Worm (Caenorhabditis elegans) whole organism, young adult: ENCODE data around the gene ZK1307.9.

Experiments used
- C17E4.6 ChIP-seq: fragments of 200-800 bp; sonication (Bioruptor generic); IDR thresholded peaks from 2 replicates; pipeline ENCODE4 v1.3.6; 2022; ENCODE audit warnings: missing genetic modification reagents, missing genetic modification characterization, missing compliant biosample characterization
- F23B12.7 ChIP-seq: sonication (generic microtip); optimal IDR thresholded peaks from 2 replicates; lab custom pipeline; 2017; ENCODE audit warnings: missing genetic modification characterization, mild to moderate bottlenecking, missing compliant biosample characterization, antibody characterized with exemption, moderate library complexity; ENCODE audit not compliant: insufficient read depth
- F37B4.10 ChIP-seq: fragments of 200-800 bp; sonication (Bioruptor generic); IDR thresholded peaks from 2 replicates; pipeline ENCODE4 v1.3.6; 2022; ENCODE audit warnings: missing genetic modification characterization, missing compliant biosample characterization
- F52B5.7 ChIP-seq: sonication (generic microtip); optimal IDR thresholded peaks from 2 replicates; lab custom pipeline; 2016; ENCODE audit warnings: mild to moderate bottlenecking, missing genetic modification characterization, missing compliant biosample characterization
- K12H6.12 ChIP-seq: fragments of 200-800 bp; sonication (Bioruptor generic); optimal IDR thresholded peaks from 2 replicates; lab custom pipeline; 2018; ENCODE audit warnings: mild to moderate bottlenecking, missing genetic modification characterization, missing compliant biosample characterization
- Y79H2A.3 ChIP-seq: fragments of 200-800 bp; sonication (Bioruptor generic); conservative IDR thresholded peaks from 2 replicates; pipeline ENCODE4 v1.3.6; 2022; ENCODE audit warnings: missing genetic modification reagents, missing genetic modification characterization, missing compliant biosample characterization
- Y95B8A.8 ChIP-seq: fragments of 200-800 bp; sonication (Bioruptor generic); IDR thresholded peaks from 2 replicates; pipeline ENCODE4 v1.3.6; 2022; ENCODE audit warnings: missing genetic modification reagents, missing genetic modification characterization, missing compliant biosample characterization
- ama-1 ChIP-seq, 3 experiments: fragments of 150-350 bp in 1 of 3; sonication (generic microtip) in 2 of 3; optimal IDR thresholded peaks; 2 replicates each; lab custom pipeline; 2014 to 2018; ENCODE audit warnings: missing biosample characterization in 2 of 3, missing genetic modification characterization in 2 of 3, missing genetic modification reagents in 2 of 3
- aptf-2 ChIP-seq: fragments of 200-800 bp; sonication (Bioruptor generic); conservative IDR thresholded peaks from 2 replicates; pipeline ENCODE4 v1.3.6; 2022; ENCODE audit warnings: missing genetic modification reagents, missing genetic modification characterization, missing compliant biosample characterization
- atf-7 ChIP-seq: sonication (generic microtip); optimal IDR thresholded peaks from 2 replicates; lab custom pipeline; 2017; ENCODE audit warnings: mild to moderate bottlenecking, missing genetic modification characterization, missing compliant biosample characterization
- attf-3 ChIP-seq: fragments of 200-800 bp; sonication (Bioruptor generic); conservative IDR thresholded peaks from 2 replicates; pipeline ENCODE4 v1.3.6; 2022; ENCODE audit warnings: missing genetic modification reagents, missing genetic modification characterization, missing compliant biosample characterization
- attf-5 ChIP-seq: fragments of 200-800 bp; sonication (Bioruptor generic); optimal IDR thresholded peaks from 2 replicates; lab custom pipeline; 2018; ENCODE audit warnings: mild to moderate bottlenecking, missing genetic modification characterization, missing compliant biosample characterization
- cebp-1 ChIP-seq, 2 experiments: fragments of 200-800 bp in 1 of 2; sonication (Bioruptor generic) in 1 of 2; sonication (generic microtip) in 1 of 2; IDR thresholded peaks in 1 of 2; optimal IDR thresholded peaks in 1 of 2; 2 replicates each; pipeline versions ENCODE4 v1.3.6 to Lab custom; 2017 to 2022; ENCODE audit warnings: missing compliant biosample characterization in 2 of 2, missing genetic modification characterization in 2 of 2, mild to moderate bottlenecking in 1 of 2, missing genetic modification reagents in 1 of 2, moderate library complexity in 1 of 2
- ceh-100 ChIP-seq: fragments of 200-800 bp; sonication (Bioruptor generic); IDR thresholded peaks from 2 replicates; pipeline ENCODE4 v1.3.6; 2022; ENCODE audit warnings: missing genetic modification reagents, missing genetic modification characterization, missing compliant biosample characterization
- ceh-27 ChIP-seq: fragments of 200-800 bp; sonication (Bioruptor generic); optimal IDR thresholded peaks from 2 replicates; lab custom pipeline; 2018; ENCODE audit warnings: mild to moderate bottlenecking, missing genetic modification characterization, moderate library complexity, missing compliant biosample characterization
- ceh-40 ChIP-seq: fragments of 200-800 bp; sonication (Bioruptor generic); IDR thresholded peaks from 2 replicates; pipeline ENCODE4 v1.3.6; 2022; ENCODE audit warnings: missing genetic modification characterization, missing compliant biosample characterization
- ceh-58 ChIP-seq: fragments of 200-800 bp; sonication (Bioruptor generic); IDR thresholded peaks from 2 replicates; pipeline ENCODE4 v1.3.6; 2022; ENCODE audit warnings: missing genetic modification characterization, missing compliant biosample characterization
- ceh-79 ChIP-seq: sonication (generic microtip); optimal IDR thresholded peaks from 2 replicates; lab custom pipeline; 2017; ENCODE audit warnings: mild to moderate bottlenecking, missing genetic modification characterization, missing compliant biosample characterization
- die-1 ChIP-seq: sonication (generic microtip); optimal IDR thresholded peaks from 2 replicates; lab custom pipeline; 2016; ENCODE audit warnings: missing genotype, mild to moderate bottlenecking, missing genetic modification characterization, missing compliant biosample characterization
- egl-18 ChIP-seq: fragments of 200-800 bp; sonication (Bioruptor generic); IDR thresholded peaks from 2 replicates; pipeline ENCODE4 v1.3.6; 2022; ENCODE audit warnings: missing genetic modification reagents, missing genetic modification characterization, missing compliant biosample characterization
- egrh-3 ChIP-seq: fragments of 200-800 bp; sonication (Bioruptor generic); IDR thresholded peaks from 2 replicates; pipeline ENCODE4 v1.3.6; 2022; ENCODE audit warnings: missing genetic modification reagents, missing genetic modification characterization, missing compliant biosample characterization
- hlh-12 ChIP-seq: sonication (generic microtip); optimal IDR thresholded peaks from 2 replicates; lab custom pipeline; 2016; ENCODE audit warnings: missing genetic modification characterization, missing compliant biosample characterization
- hmg-20 ChIP-seq: fragments of 200-800 bp; sonication (Bioruptor generic); IDR thresholded peaks from 2 replicates; pipeline ENCODE4 v1.3.6; 2022; ENCODE audit warnings: missing genetic modification reagents, missing genetic modification characterization, missing compliant biosample characterization
- lag-1 ChIP-seq: fragments of 200-800 bp; sonication (Bioruptor generic); IDR thresholded peaks from 2 replicates; pipeline ENCODE4 v1.3.6; 2022; ENCODE audit warnings: missing genetic modification reagents, missing genetic modification characterization, missing compliant biosample characterization
- let-526 ChIP-seq: fragments of 200-800 bp; sonication (Bioruptor generic); IDR thresholded peaks from 2 replicates; pipeline ENCODE4 v1.3.6; 2022; ENCODE audit warnings: missing genetic modification reagents, missing genetic modification characterization, missing compliant biosample characterization
- lin-26 ChIP-seq: fragments of 200-800 bp; sonication (Bioruptor generic); IDR thresholded peaks from 2 replicates; pipeline ENCODE4 v1.3.6; 2022; ENCODE audit warnings: missing genetic modification reagents, missing genetic modification characterization, missing compliant biosample characterization
- lsy-27 ChIP-seq: sonication (generic microtip); optimal IDR thresholded peaks from 2 replicates; lab custom pipeline; 2017; ENCODE audit warnings: missing genetic modification characterization, mild to moderate bottlenecking, missing compliant biosample characterization, antibody characterized with exemption, missing genotype, borderline replicate concordance; ENCODE audit not compliant: insufficient read depth
- madf-10 ChIP-seq: sonication (generic microtip); optimal IDR thresholded peaks from 2 replicates; lab custom pipeline; 2016; ENCODE audit warnings: mild to moderate bottlenecking, missing genetic modification characterization, missing compliant biosample characterization
- madf-3 ChIP-seq: fragments of 200-800 bp; sonication (Bioruptor generic); IDR thresholded peaks from 2 replicates; pipeline ENCODE4 v1.3.6; 2022; ENCODE audit warnings: missing genetic modification reagents, missing genetic modification characterization, missing compliant biosample characterization
- madf-6 ChIP-seq: fragments of 200-800 bp; sonication (Bioruptor generic); IDR thresholded peaks from 2 replicates; pipeline ENCODE4 v1.3.6; 2022; ENCODE audit warnings: missing genetic modification reagents, missing genetic modification characterization, missing compliant biosample characterization
- madf-8 ChIP-seq: fragments of 200-800 bp; sonication (Bioruptor generic); conservative IDR thresholded peaks from 2 replicates; pipeline ENCODE4 v1.3.6; 2022; ENCODE audit warnings: missing genetic modification reagents, missing genetic modification characterization, missing compliant biosample characterization
- mel-28 ChIP-seq: sonication (generic microtip); optimal IDR thresholded peaks from 2 replicates; lab custom pipeline; 2016; ENCODE audit warnings: borderline replicate concordance, mild to moderate bottlenecking, missing genetic modification characterization, missing compliant biosample characterization
- nfyb-1 ChIP-seq: fragments of 200-800 bp; sonication (Bioruptor generic); IDR thresholded peaks from 2 replicates; pipeline ENCODE4 v1.3.6; 2022; ENCODE audit warnings: missing genetic modification reagents, missing genetic modification characterization, missing compliant biosample characterization
- nhr-179 ChIP-seq: sonication (generic microtip); optimal IDR thresholded peaks from 2 replicates; lab custom pipeline; 2016; ENCODE audit warnings: mild to moderate bottlenecking, missing genetic modification characterization, missing compliant biosample characterization
- nhr-27 ChIP-seq: fragments of 200-800 bp; sonication (Bioruptor generic); optimal IDR thresholded peaks from 2 replicates; lab custom pipeline; 2018; ENCODE audit warnings: mild to moderate bottlenecking, missing genetic modification characterization, moderate library complexity, missing compliant biosample characterization
- nhr-80 ChIP-seq: sonication (generic microtip); optimal IDR thresholded peaks from 2 replicates; lab custom pipeline; 2016; ENCODE audit warnings: missing genetic modification characterization, missing compliant biosample characterization
- pbrm-1 ChIP-seq: fragments of 200-800 bp; sonication (Bioruptor generic); IDR thresholded peaks from 2 replicates; pipeline ENCODE4 v1.3.6; 2022; ENCODE audit warnings: missing genetic modification reagents, missing genetic modification characterization, missing compliant biosample characterization
- pha-4 ChIP-seq: fragments of 150-350 bp; sonication (generic microtip); optimal IDR thresholded peaks from 2 replicates; lab custom pipeline; 2014; ENCODE audit warnings: missing biosample characterization, missing genetic modification reagents, missing genetic modification characterization
- rcor-1 ChIP-seq: fragments of 200-800 bp; sonication (Bioruptor generic); IDR thresholded peaks from 2 replicates; pipeline ENCODE4 v1.3.6; 2022; ENCODE audit warnings: missing genetic modification reagents, missing genetic modification characterization, missing compliant biosample characterization
- sdz-38 ChIP-seq: sonication (generic microtip); optimal IDR thresholded peaks from 2 replicates; lab custom pipeline; 2016; ENCODE audit warnings: missing genotype, missing genetic modification characterization, missing compliant biosample characterization
- snpc-1.1 ChIP-seq: sonication (generic microtip); optimal IDR thresholded peaks from 2 replicates; lab custom pipeline; 2017; ENCODE audit warnings: missing genetic modification characterization, mild to moderate bottlenecking, missing compliant biosample characterization, antibody characterized with exemption, moderate library complexity, missing genotype, missing genetic modification reagents; ENCODE audit not compliant: insufficient read depth
- tbp1 ChIP-seq: fragments of 200-800 bp; sonication (Bioruptor generic); optimal IDR thresholded peaks from 2 replicates; lab custom pipeline; 2018; ENCODE audit warnings: mild to moderate bottlenecking, missing genetic modification characterization, missing compliant biosample characterization
- unc-62 ChIP-seq: fragments of 150-350 bp; optimal IDR thresholded peaks from 2 replicates; lab custom pipeline; 2014; ENCODE audit warnings: missing biosample characterization, missing genetic modification reagents, missing genetic modification characterization
- ztf-18 ChIP-seq: sonication (generic microtip); optimal IDR thresholded peaks from 2 replicates; lab custom pipeline; 2016; ENCODE audit warnings: missing genotype, mild to moderate bottlenecking, missing genetic modification characterization, missing compliant biosample characterization
- ztf-3 ChIP-seq: fragments of 200-800 bp; sonication (Bioruptor generic); optimal IDR thresholded peaks from 2 replicates; lab custom pipeline; 2018; ENCODE audit warnings: mild to moderate bottlenecking, missing genetic modification characterization, missing compliant biosample characterization
- ztf-6 ChIP-seq: fragments of 200-800 bp; sonication (Bioruptor generic); IDR thresholded peaks from 2 replicates; pipeline ENCODE4 v1.3.6; 2022; ENCODE audit warnings: missing genetic modification reagents, missing genetic modification characterization, missing compliant biosample characterization

ZK1307.9 gene

DNA sequence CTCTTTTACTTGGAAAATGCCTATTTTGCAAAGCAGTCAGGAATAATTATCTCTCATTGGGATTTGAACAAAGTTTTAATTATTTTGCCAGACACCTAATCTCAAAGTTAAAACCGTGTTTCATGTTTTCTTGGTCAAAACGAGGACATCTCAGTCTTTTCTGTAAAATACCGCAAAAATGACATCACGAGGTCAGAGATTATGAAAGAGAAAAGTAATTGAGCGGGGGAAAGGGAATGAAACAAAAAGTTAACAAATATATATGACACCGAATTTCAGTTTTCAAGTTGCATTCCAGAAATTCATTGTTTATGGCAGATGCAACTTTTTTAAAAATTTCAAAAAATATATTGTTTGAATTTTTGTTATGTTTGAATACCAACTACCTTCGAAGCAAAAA, 46.7 kb upstream of the ZK1307.9 start:
- TF ChIP-seq lsy-27 (tag; lab: Kevin White, UChicago) (no peak), cebp-1 (GFP tag; IDR thresholded peaks at IDR 0.05; lab: Robert Waterston, UW) (no peak), cebp-1 (tag; optimal IDR thresholded peaks at IDR 0.05; lab: Kevin White, UChicago) (peak; percentile 31)

DNA sequence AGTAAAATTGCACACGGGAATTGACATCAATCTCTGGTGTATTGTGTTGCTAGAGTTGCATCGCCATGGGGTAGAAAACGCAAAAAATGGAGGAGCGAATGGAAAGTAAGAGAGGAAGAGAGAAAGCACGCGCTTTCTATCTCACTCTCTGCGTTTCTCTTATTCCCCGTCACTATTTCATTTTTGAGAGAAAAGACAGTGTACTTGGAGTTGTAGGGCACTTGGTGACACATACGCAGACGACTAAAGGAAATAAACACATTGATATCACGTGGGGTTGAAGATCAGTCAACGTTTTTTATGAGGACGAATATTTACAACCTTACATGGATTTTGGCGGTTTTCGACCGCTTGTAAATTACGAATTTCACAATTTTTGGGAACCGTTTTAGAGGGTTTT, 45.9 kb upstream of the ZK1307.9 start:
- TF ChIP-seq snpc-1.1 (no peak), pha-4 (peak; percentile 58), egl-18 (GFP tag; lab: Robert Waterston, UW) (no peak), ceh-79 (tag; lab: Kevin White, UChicago) (no peak), hlh-12 (tag; lab: Kevin White, UChicago) (no peak), Y95B8A.8 (GFP tag; lab: Robert Waterston, UW) (no peak), unc-62 (GFP tag; lab: Kevin White, UChicago) (peak; percentile 59), C17E4.6 (GFP tag; lab: Robert Waterston, UW) (no peak), ztf-18 (peak; percentile 41), F23B12.7 (tag; lab: Kevin White, UChicago) (peak; percentile 74), mel-28 (no peak), lag-1 (GFP tag; lab: Robert Waterston, UW) (no peak), madf-3 (GFP tag; lab: Robert Waterston, UW) (no peak), die-1 (tag; lab: Kevin White, UChicago) (peak; percentile 23), let-526 (GFP tag; lab: Robert Waterston, UW) (peak; percentile 93), ceh-100 (GFP tag; lab: Robert Waterston, UW) (no peak), attf-5 (peak; percentile 91), attf-3 (GFP tag; lab: Robert Waterston, UW) (peak; percentile 47; the same call in 1 of the 2 replicates), F37B4.10 (no peak), nfyb-1 (peak; percentile 85), Y79H2A.3 (no peak), K12H6.12 (tag; lab: Kevin White, UChicago) (peak; percentile 90), aptf-2 (GFP tag; lab: Robert Waterston, UW) (no peak), nhr-27 (tag; lab: Kevin White, UChicago) (no peak), lsy-27 (tag; lab: Kevin White, UChicago) (no peak), madf-8 (GFP tag; lab: Robert Waterston, UW) (no peak), ama-1 (optimal IDR thresholded peaks at IDR 0.05; lab: Kevin White, UChicago) (no peak), ama-1 (GFP tag; optimal IDR thresholded peaks at IDR 0.05; lab: Kevin White, UChicago) (no peak), madf-6 (GFP tag; lab: Robert Waterston, UW) (no peak), rcor-1 (peak; percentile 80), ztf-6 (GFP tag; lab: Robert Waterston, UW) (no peak), ztf-3 (peak; percentile 79), ceh-40 (GFP tag; lab: Robert Waterston, UW) (no peak), ceh-27 (peak; percentile 93), sdz-38 (no peak), egrh-3 (GFP tag; lab: Robert Waterston, UW) (no peak), pbrm-1 (GFP tag; lab: Robert Waterston, UW) (peak; percentile 66), atf-7 (peak; percentile 89), hmg-20 (GFP tag; lab: Robert Waterston, UW) (no peak), nhr-179 (tag; lab: Kevin White, UChicago) (no peak), F52B5.7 (tag; lab: Kevin White, UChicago) (no peak), lin-26 (GFP tag; lab: Robert Waterston, UW) (peak; percentile 21; the same call in 1 of the 2 replicates), tbp1 (GFP tag; lab: Kevin White, UChicago) (peak; percentile 67), madf-10 (tag; lab: Kevin White, UChicago) (peak; percentile 87), nhr-80 (tag; lab: Kevin White, UChicago) (peak; percentile 97), ceh-58 (GFP tag; lab: Robert Waterston, UW) (no peak)
